ENCODE assay signal across 6 fruit fly cellular contexts in the genomic region with DNA sequence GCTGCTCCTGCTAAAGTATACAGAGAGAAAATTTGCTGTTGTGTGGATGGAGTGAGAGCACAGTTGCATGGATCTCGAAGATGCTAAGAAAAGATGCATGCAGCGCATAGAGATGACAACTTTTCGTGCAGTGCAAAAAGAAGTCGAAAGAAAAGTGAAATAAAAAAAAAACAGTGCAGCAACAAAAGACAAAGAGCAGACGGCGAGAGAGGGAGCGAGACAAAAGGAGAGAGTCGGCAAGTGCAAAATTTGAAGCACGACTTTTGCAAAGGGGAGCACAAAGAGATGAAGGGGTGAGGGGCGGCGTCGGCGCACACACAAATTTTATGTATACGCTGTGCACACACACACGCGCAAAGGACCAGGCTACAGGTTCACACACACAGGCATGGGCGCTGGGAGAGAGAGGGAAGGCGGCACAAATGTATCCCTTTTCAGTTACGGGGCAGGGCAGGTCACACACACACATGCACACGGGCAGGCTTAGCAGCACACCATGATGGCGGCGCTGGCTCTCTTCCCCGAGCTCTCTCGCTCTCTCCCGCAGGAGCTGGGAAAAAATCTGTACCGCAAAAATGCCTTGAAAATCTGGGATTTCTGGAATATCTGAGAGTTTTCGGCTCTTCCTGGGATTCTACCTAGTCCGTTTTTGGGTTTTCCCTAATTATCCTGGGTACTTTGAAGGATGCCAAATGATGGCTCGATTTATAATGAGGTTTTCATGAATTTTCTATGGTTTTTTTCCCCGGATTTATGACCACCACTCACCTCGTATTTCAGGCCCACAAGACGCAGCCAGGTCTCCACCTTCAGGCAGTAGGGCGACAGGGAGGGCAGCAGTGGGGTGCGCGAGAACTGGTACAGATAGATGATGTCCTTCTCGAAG.
A peak's percentile ranks its signal among the peaks of the same experiment; 100 is the strongest.
TF ChIP-seq lines count a peak whose summit lies in the region.

No protein-coding gene starts in this region.

- no peak for TF ChIP-seq CTCF in whole organism, embryonic (GFP tag; optimal IDR thresholded peaks at IDR 0.05; lab: Kevin White, UChicago)

TF ChIP-seq in whole organism, 6 proteins besides CTCF, POLR2A, EP300 and RAD21:
- TF ChIP-seq CG8478 (optimal IDR thresholded peaks at IDR 0.05; lab: Kevin White, UChicago) (no peak), usp (GFP tag; optimal IDR thresholded peaks at IDR 0.05; lab: Kevin White, UChicago) (no peak), Dll (optimal IDR thresholded peaks at IDR 0.05; lab: Kevin White, UChicago) (peak; percentile 78), EcR (GFP tag; optimal IDR thresholded peaks at IDR 0.05; lab: Kevin White, UChicago) (no peak), psq (optimal IDR thresholded peaks at IDR 0.05; lab: Kevin White, UChicago) (no peak)
TF ChIP-seq in whole organism: peak in this region for 1.

TF ChIP-seq in whole organism, adult, 20 proteins besides CTCF, POLR2A, EP300 and RAD21:
- peak; percentile 72 for TF ChIP-seq pad (GFP tag; optimal IDR thresholded peaks at IDR 0.05; lab: Kevin White, UChicago)
- TF ChIP-seq CG5204 (GFP tag; optimal IDR thresholded peaks at IDR 0.05; lab: Kevin White, UChicago) = no peak

TF ChIP-seq in whole organism, embryonic, 481 proteins besides CTCF, POLR2A, EP300 and RAD21 (continues in another document):
- peak; percentile 63 for TF ChIP-seq cad (GFP tag; optimal IDR thresholded peaks at IDR 0.05; lab: Kevin White, UChicago)
- TF ChIP-seq gem (tag; optimal IDR thresholded peaks at IDR 0.05; lab: Kevin White, UChicago) = no peak
- TF ChIP-seq sima (GFP tag; optimal IDR thresholded peaks at IDR 0.05; lab: Kevin White, UChicago) = no peak
- no peak for TF ChIP-seq grn (GFP tag; optimal IDR thresholded peaks at IDR 0.05; lab: Kevin White, UChicago)
- no peak for TF ChIP-seq Hey (tag; optimal IDR thresholded peaks at IDR 0.05; lab: Kevin White, UChicago)
- TF ChIP-seq CG33213 (GFP tag; optimal IDR thresholded peaks at IDR 0.05; lab: Kevin White, UChicago) = no peak
- 0 out of 2 replicates have a peak, but pooled peaks have one; percentile 36 for TF ChIP-seq NFAT (GFP tag; IDR thresholded peaks at IDR 0.05; lab: Robert Waterston, UW)
- TF ChIP-seq chinmo (GFP tag; IDR thresholded peaks at IDR 0.05; lab: Robert Waterston, UW; ENCODE audit: partially characterized antibody) = peak; percentile 57; the same call in 1 of the 4 replicates
- TF ChIP-seq Drgx (GFP tag; IDR thresholded peaks at IDR 0.05; lab: Robert Waterston, UW) = peak; percentile 82
- peak; percentile 16; the same call in 1 of the 3 replicates for TF ChIP-seq row (GFP tag; IDR thresholded peaks at IDR 0.05; lab: Robert Waterston, UW)
- no peak for TF ChIP-seq ash1 (GFP tag; optimal IDR thresholded peaks at IDR 0.05; lab: Kevin White, UChicago)
- TF ChIP-seq CG15479 (GFP tag; optimal IDR thresholded peaks at IDR 0.05; lab: Kevin White, UChicago) = peak; percentile 66
- no peak for TF ChIP-seq cato (GFP tag; optimal IDR thresholded peaks at IDR 0.05; lab: Kevin White, UChicago; ENCODE audit: borderline replicate concordance)
- no peak for TF ChIP-seq dmrt11E (tag; optimal IDR thresholded peaks at IDR 0.05; lab: Kevin White, UChicago)
- TF ChIP-seq yki (optimal IDR thresholded peaks at IDR 0.05; lab: Kevin White, UChicago) = peak; percentile 21
- TF ChIP-seq CG6272 (GFP tag; IDR thresholded peaks at IDR 0.05; lab: Robert Waterston, UW) = no peak
- TF ChIP-seq CG8388 (GFP tag; optimal IDR thresholded peaks at IDR 0.05; lab: Kevin White, UChicago) = no peak

TF ChIP-seq in whole organism, prepupa, 60 proteins besides CTCF, POLR2A, EP300 and RAD21 (continues in another document):
- TF ChIP-seq CG6808 (GFP tag; optimal IDR thresholded peaks at IDR 0.05; lab: Kevin White, UChicago) (peak; percentile 90), acj6 (GFP tag; optimal IDR thresholded peaks at IDR 0.05; lab: Kevin White, UChicago) (peak; percentile 87), ss (GFP tag; optimal IDR thresholded peaks at IDR 0.05; lab: Kevin White, UChicago) (peak; percentile 86 to 88), cyc (GFP tag; optimal IDR thresholded peaks at IDR 0.05; lab: Kevin White, UChicago) (peak; percentile 90), CG6276 (GFP tag; optimal IDR thresholded peaks at IDR 0.05; lab: Kevin White, UChicago) (peak; percentile 71), CG1621 (tag; optimal IDR thresholded peaks at IDR 0.05; lab: Kevin White, UChicago) (peak; percentile 83), fd59A (GFP tag; optimal IDR thresholded peaks at IDR 0.05; lab: Kevin White, UChicago) (peak; percentile 84), CG15336 (GFP tag; IDR thresholded peaks at IDR 0.05; lab: Robert Waterston, UW) (peak; percentile 70), Eip93F (GFP tag; optimal IDR thresholded peaks at IDR 0.05; lab: Kevin White, UChicago) (peak; percentile 65), salr (GFP tag; optimal IDR thresholded peaks at IDR 0.05; lab: Kevin White, UChicago) (peak; percentile 78 to 79), Eip78C (GFP tag; lab: Kevin White, UChicago) (peak; percentile 97), Lpt (GFP tag; optimal IDR thresholded peaks at IDR 0.05; lab: Kevin White, UChicago) (peak; percentile 85), CG8632 (GFP tag; optimal IDR thresholded peaks at IDR 0.05; lab: Kevin White, UChicago) (peak; percentile 82), Smox (GFP tag; optimal IDR thresholded peaks at IDR 0.05; lab: Kevin White, UChicago) (peak; percentile 84), CG6854 (GFP tag; optimal IDR thresholded peaks at IDR 0.05; lab: Kevin White, UChicago) (peak; percentile 59), lz (GFP tag; optimal IDR thresholded peaks at IDR 0.05; lab: Kevin White, UChicago) (peak; percentile 85), net (GFP tag; optimal IDR thresholded peaks at IDR 0.05; lab: Kevin White, UChicago) (peak; percentile 89), CG34406 (GFP tag; optimal IDR thresholded peaks at IDR 0.05; lab: Kevin White, UChicago) (peak; percentile 83), Hr39 (GFP tag; optimal IDR thresholded peaks at IDR 0.05; lab: Kevin White, UChicago) (peak; percentile 92)

TF ChIP-seq in whole organism, pupa, 21 proteins besides CTCF, POLR2A, EP300 and RAD21 (continues in another document):
- TF ChIP-seq CG32121 (GFP tag; IDR thresholded peaks at IDR 0.05; lab: Robert Waterston, UW) = peak; percentile 64
- TF ChIP-seq EcR (GFP tag; optimal IDR thresholded peaks at IDR 0.05; lab: Kevin White, UChicago) = peak; percentile 78
- TF ChIP-seq gl (tag; optimal IDR thresholded peaks at IDR 0.05; lab: Kevin White, UChicago) = peak; percentile 75
- peak; percentile 81 for TF ChIP-seq CG8301 (tag; optimal IDR thresholded peaks at IDR 0.05; lab: Kevin White, UChicago)
- TF ChIP-seq CG15710 (tag; optimal IDR thresholded peaks at IDR 0.05; lab: Kevin White, UChicago) = peak; percentile 85
- peak; percentile 72 for TF ChIP-seq CG9948 (tag; optimal IDR thresholded peaks at IDR 0.05; lab: Kevin White, UChicago)
- peak; percentile 68 for TF ChIP-seq CG13204 (GFP tag; optimal IDR thresholded peaks at IDR 0.05; lab: Kevin White, UChicago)
- TF ChIP-seq Pif1B (GFP tag; optimal IDR thresholded peaks at IDR 0.05; lab: Kevin White, UChicago) = peak; percentile 89
- peak; percentile 84 for TF ChIP-seq CG4496 (GFP tag; IDR thresholded peaks at IDR 0.05; lab: Robert Waterston, UW)
- 0 out of 2 replicates have a peak, but pooled peaks have one; percentile 16 for TF ChIP-seq CG10348 (GFP tag; IDR thresholded peaks at IDR 0.05; lab: Robert Waterston, UW)
- TF ChIP-seq Ets98B (GFP tag; IDR thresholded peaks at IDR 0.05; lab: Robert Waterston, UW) = peak; percentile 86
- TF ChIP-seq CG17806 (tag; optimal IDR thresholded peaks at IDR 0.05; lab: Kevin White, UChicago) = peak; percentile 88
- TF ChIP-seq fd96Ca (GFP tag; IDR thresholded peaks at IDR 0.05; lab: Robert Waterston, UW) = peak; percentile 81; the same call in 2 of the 3 replicates
- TF ChIP-seq CG14655 (GFP tag; optimal IDR thresholded peaks at IDR 0.05; lab: Kevin White, UChicago) = peak; percentile 87
- TF ChIP-seq CG34367 (tag; optimal IDR thresholded peaks at IDR 0.05; lab: Kevin White, UChicago) = peak; percentile 80
- TF ChIP-seq rn (GFP tag; IDR thresholded peaks at IDR 0.05; lab: Robert Waterston, UW) = peak; percentile 45; the same call in 1 of the 2 replicates
- no peak for TF ChIP-seq D1 (tag; optimal IDR thresholded peaks at IDR 0.05; lab: Kevin White, UChicago)
- TF ChIP-seq CG8159 (tag; optimal IDR thresholded peaks at IDR 0.05; lab: Kevin White, UChicago) = peak; percentile 83
- TF ChIP-seq Snoo (tag; optimal IDR thresholded peaks at IDR 0.05; lab: Kevin White, UChicago) = peak; percentile 75

TF ChIP-seq in whole organism, wandering third instar larva, 38 proteins besides CTCF, POLR2A, EP300 and RAD21 (continues in another document):
- TF ChIP-seq Mio (GFP tag; optimal IDR thresholded peaks at IDR 0.05; lab: Kevin White, UChicago) (no peak), lola (GFP tag; optimal IDR thresholded peaks at IDR 0.05; lab: Kevin White, UChicago) (no peak), usp (GFP tag; optimal IDR thresholded peaks at IDR 0.05; lab: Kevin White, UChicago) (no peak), rgr (GFP tag; optimal IDR thresholded peaks at IDR 0.05; lab: Kevin White, UChicago) (peak; percentile 83), Dfd (GFP tag; optimal IDR thresholded peaks at IDR 0.05; lab: Kevin White, UChicago) (no peak), fru (GFP tag; optimal IDR thresholded peaks at IDR 0.05; lab: Kevin White, UChicago) (peak; percentile 88), sage (GFP tag; optimal IDR thresholded peaks at IDR 0.05; lab: Kevin White, UChicago) (peak; percentile 57), HLH106 (tag; optimal IDR thresholded peaks at IDR 0.05; lab: Kevin White, UChicago) (peak; percentile 72), dl (GFP tag; optimal IDR thresholded peaks at IDR 0.05; lab: Kevin White, UChicago; ENCODE audit: insufficient read depth in 1 of 2, partially characterized antibody in 2 of 2) (peak; percentile 44 to 53), N (GFP tag; optimal IDR thresholded peaks at IDR 0.05; lab: Kevin White, UChicago) (peak; percentile 58), sv (GFP tag; optimal IDR thresholded peaks at IDR 0.05; lab: Kevin White, UChicago) (no peak), CG9705 (GFP tag; optimal IDR thresholded peaks at IDR 0.05; lab: Kevin White, UChicago) (peak; percentile 65), dmrt93B (GFP tag; optimal IDR thresholded peaks at IDR 0.05; lab: Kevin White, UChicago) (peak; percentile 35), jim (GFP tag; optimal IDR thresholded peaks at IDR 0.05; lab: Kevin White, UChicago) (no peak), tai (GFP tag; optimal IDR thresholded peaks at IDR 0.05; lab: Kevin White, UChicago) (no peak), Vsx2 (GFP tag; optimal IDR thresholded peaks at IDR 0.05; lab: Kevin White, UChicago; ENCODE audit: partially characterized antibody) (no peak), br (GFP tag; optimal IDR thresholded peaks at IDR 0.05; lab: Kevin White, UChicago) (peak; percentile 85), Dif (GFP tag; optimal IDR thresholded peaks at IDR 0.05; lab: Kevin White, UChicago; ENCODE audit: partially characterized antibody) (peak; percentile 78), woc (GFP tag; optimal IDR thresholded peaks at IDR 0.05; lab: Kevin White, UChicago) (peak; percentile 90), OdsH (GFP tag; optimal IDR thresholded peaks at IDR 0.05; lab: Kevin White, UChicago) (peak; percentile 76), brk (GFP tag; optimal IDR thresholded peaks at IDR 0.05; lab: Kevin White, UChicago) (peak; percentile 72)
